Worm (Caenorhabditis elegans): Measurements from ENCODE around the gene pes-1.

DNA sequence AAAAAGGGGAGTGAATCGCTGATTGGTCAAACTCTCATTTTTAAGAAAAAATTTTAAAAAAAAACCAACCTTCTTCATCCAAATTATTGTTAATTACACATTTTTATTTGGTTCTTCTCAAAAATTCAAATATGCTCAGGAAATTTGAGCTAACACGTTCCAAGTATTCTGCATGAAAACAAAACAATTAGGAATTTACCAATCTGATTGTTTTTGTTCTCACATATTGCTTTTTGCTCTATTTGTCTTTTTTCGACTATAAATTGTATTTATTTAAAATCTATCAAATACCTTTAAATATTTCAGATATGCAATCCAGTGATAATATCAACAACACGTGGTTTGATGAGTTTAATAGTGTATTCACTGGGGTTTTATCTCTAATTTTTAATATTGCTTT lies 9.7 kb downstream of the pes-1 start, which contains the start of gene srm-1:
- TF ChIP-seq ama-1 (optimal IDR thresholded peaks at IDR 0.05) (no peak), nhr-76 (tag; optimal IDR thresholded peaks at IDR 0.05) (no peak), snpc-4 (tag; optimal IDR thresholded peaks at IDR 0.05) (no peak), saeg-2 (GFP tag; IDR thresholded peaks at IDR 0.05) (no peak), cey-2 (tag; optimal IDR thresholded peaks at IDR 0.05; ENCODE audit: borderline replicate concordance, insufficient read depth) (no peak), lin-13 (GFP tag; optimal IDR thresholded peaks at IDR 0.05) (no peak), mdl-1 (tag; optimal IDR thresholded peaks at IDR 0.05) (no peak), fos-1 (tag; optimal IDR thresholded peaks at IDR 0.05) (no peak), zip-2 (tag; optimal IDR thresholded peaks at IDR 0.05) (no peak)
